Fruit fly (Drosophila melanogaster): ENCODE measurements around the gene mud.
A peak's percentile ranks its signal among the peaks of the same experiment; 100 is the strongest.

The mud gene

DNA sequence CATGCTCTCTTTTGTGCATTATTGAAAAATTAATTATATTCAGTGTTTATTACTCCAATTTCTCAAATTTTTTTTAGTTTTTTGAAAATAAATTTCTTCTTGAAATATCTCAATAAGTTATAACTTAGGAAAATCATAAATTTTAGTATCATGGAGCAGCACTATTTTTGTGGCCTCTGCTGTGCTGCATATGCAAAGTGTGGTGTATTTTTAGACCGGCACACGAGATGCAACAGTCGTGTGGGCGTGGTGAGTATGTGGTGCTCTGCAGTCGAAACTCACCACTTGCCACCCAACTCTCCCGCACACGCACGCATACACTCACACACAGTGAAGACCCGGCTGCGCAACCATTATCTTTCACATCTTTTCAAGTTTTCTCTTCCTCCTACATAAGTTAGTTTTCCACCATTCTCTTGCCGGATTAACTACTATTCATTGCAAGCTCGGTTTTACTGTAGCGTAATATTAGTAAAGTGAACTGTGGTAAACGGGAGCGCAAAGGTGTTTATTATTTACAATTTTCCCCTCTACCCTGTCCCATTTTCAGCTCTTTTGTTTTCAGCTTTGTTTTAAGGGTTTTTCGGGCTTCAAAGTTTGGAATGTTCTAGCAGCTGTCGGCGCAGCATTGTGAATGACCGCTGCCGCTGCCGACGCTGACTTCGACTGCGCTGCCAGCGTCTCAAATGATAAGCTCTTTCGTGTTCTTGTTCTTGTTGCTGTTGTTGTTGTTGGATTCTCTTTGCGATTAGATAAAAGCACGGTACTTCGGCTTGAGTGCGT, 38.9 kb upstream of the mud start (continued):
- no peak for TF ChIP-seq Dp (GFP tag; optimal IDR thresholded peaks at IDR 0.05)
- TF ChIP-seq CG9215 (GFP tag; IDR thresholded peaks at IDR 0.05) = no peak
- TF ChIP-seq CG8388 (GFP tag; optimal IDR thresholded peaks at IDR 0.05) = peak; percentile 77
- TF ChIP-seq dati (GFP tag; IDR thresholded peaks at IDR 0.05) = no peak
- TF ChIP-seq CG17829 (tag; optimal IDR thresholded peaks at IDR 0.05) = peak; percentile 60
- TF ChIP-seq tio (GFP tag; optimal IDR thresholded peaks at IDR 0.05) = peak; percentile 1
- peak; percentile 44; the same call in 1 of the 2 replicates for TF ChIP-seq Nf-YA (GFP tag; IDR thresholded peaks at IDR 0.05)
- peak; percentile 59; the same call in 2 of the 3 replicates for TF ChIP-seq otp (GFP tag; IDR thresholded peaks at IDR 0.05)
- no peak for TF ChIP-seq CG7745 (tag; optimal IDR thresholded peaks at IDR 0.05)
- peak; percentile 61 for TF ChIP-seq CG17361 (GFP tag; IDR thresholded peaks at IDR 0.05)
- TF ChIP-seq CG6654 (GFP tag; optimal IDR thresholded peaks at IDR 0.05) = no peak
- no peak for TF ChIP-seq dm (GFP tag; optimal IDR thresholded peaks at IDR 0.05)
- TF ChIP-seq Atf6 (GFP tag; IDR thresholded peaks at IDR 0.05) = no peak
- TF ChIP-seq E2f1 (GFP tag; IDR thresholded peaks at IDR 0.05) = peak; percentile 29; the same call in 1 of the 2 replicates
- TF ChIP-seq CG13894 (tag; optimal IDR thresholded peaks at IDR 0.05) = no peak
- TF ChIP-seq CG17612 (GFP tag; IDR thresholded peaks at IDR 0.05) = no peak
- peak; percentile 22 for TF ChIP-seq Dek (tag; optimal IDR thresholded peaks at IDR 0.05)
- peak; percentile 63 for TF ChIP-seq CG1233 (GFP tag; optimal IDR thresholded peaks at IDR 0.05)
- TF ChIP-seq gem (tag; optimal IDR thresholded peaks at IDR 0.05) = peak; percentile 80
- TF ChIP-seq CG42726 (GFP tag; IDR thresholded peaks at IDR 0.05; ENCODE audit: partially characterized antibody) = no peak
- peak; percentile 24 for TF ChIP-seq CG13296 (GFP tag; optimal IDR thresholded peaks at IDR 0.05)
- TF ChIP-seq CG9797 (GFP tag; optimal IDR thresholded peaks at IDR 0.05) = no peak
- TF ChIP-seq CG30431 (GFP tag; optimal IDR thresholded peaks at IDR 0.05) = peak; percentile 7
- TF ChIP-seq Nf-YB (GFP tag; optimal IDR thresholded peaks at IDR 0.05) = peak; percentile 40
- TF ChIP-seq Gsc (GFP tag; IDR thresholded peaks at IDR 0.05) = no peak
- TF ChIP-seq mirr (GFP tag; optimal IDR thresholded peaks at IDR 0.05) = no peak
- TF ChIP-seq Mrtf (GFP tag; IDR thresholded peaks at IDR 0.05) = peak; percentile 64; the same call in 1 of the 3 replicates
- no peak for TF ChIP-seq Hr39 (optimal IDR thresholded peaks at IDR 0.05)
- TF ChIP-seq Rx (GFP tag; IDR thresholded peaks at IDR 0.05) = no peak
- peak; percentile 69 for TF ChIP-seq CG5180 (GFP tag; optimal IDR thresholded peaks at IDR 0.05)
- no peak for TF ChIP-seq zen2 (GFP tag; IDR thresholded peaks at IDR 0.05; ENCODE audit: partially characterized antibody)
- no peak for TF ChIP-seq CG10565 (GFP tag; optimal IDR thresholded peaks at IDR 0.05)
- peak; percentile 49; the same call in 1 of the 2 replicates for TF ChIP-seq HLH3B (GFP tag; IDR thresholded peaks at IDR 0.05)
- peak; percentile 15; the same call in 1 of the 2 replicates for TF ChIP-seq Rfx (GFP tag; IDR thresholded peaks at IDR 0.05)
- no peak for TF ChIP-seq CG3838 (GFP tag; optimal IDR thresholded peaks at IDR 0.05)
- no peak for TF ChIP-seq inv (GFP tag; IDR thresholded peaks at IDR 0.05; ENCODE audit: partially characterized antibody)
- peak; percentile 55; the same call in 1 of the 2 replicates for TF ChIP-seq CG1024 (GFP tag; IDR thresholded peaks at IDR 0.05)
- no peak for TF ChIP-seq Gug (GFP tag; IDR thresholded peaks at IDR 0.05)
- no peak for TF ChIP-seq disco-r (GFP tag; optimal IDR thresholded peaks at IDR 0.05)
- peak; percentile 90 for TF ChIP-seq ci (GFP tag; IDR thresholded peaks at IDR 0.05)
- TF ChIP-seq Side (GFP tag; optimal IDR thresholded peaks at IDR 0.05) = peak; percentile 21
- peak; percentile 40 for TF ChIP-seq CG1603 (tag; optimal IDR thresholded peaks at IDR 0.05)
- peak; percentile 17 for TF ChIP-seq Deaf1 (tag; optimal IDR thresholded peaks at IDR 0.05)
- TF ChIP-seq ttk (GFP tag; IDR thresholded peaks at IDR 0.05) = peak; percentile 42; the same call in 1 of the 2 replicates
- no peak for TF ChIP-seq sug (tag; optimal IDR thresholded peaks at IDR 0.05)
- TF ChIP-seq CG30020 (tag; optimal IDR thresholded peaks at IDR 0.05) = no peak
- TF ChIP-seq CHES-1-like (GFP tag; optimal IDR thresholded peaks at IDR 0.05) = no peak
- TF ChIP-seq kay (GFP tag; optimal IDR thresholded peaks at IDR 0.05) = no peak
- TF ChIP-seq trem (tag; optimal IDR thresholded peaks at IDR 0.05) = peak; percentile 47
- no peak for TF ChIP-seq exex (tag; optimal IDR thresholded peaks at IDR 0.05)

Data from whole organism, embryonic.